Worm (Caenorhabditis elegans) whole organism, L2 larva: ENCODE data around the gene pch-2.

Source experiments
- aly-2 ChIP-seq: fragments of 150-350 bp; optimal IDR thresholded peaks from 2 replicates; lab custom pipeline; 2014; ENCODE audit warnings: missing biosample characterization, missing genetic modification characterization
- ama-1 ChIP-seq: fragments of 150-350 bp; optimal IDR thresholded peaks from 2 replicates; lab custom pipeline; 2018; ENCODE audit warnings: inconsistent platforms
- nhr-25 ChIP-seq: fragments of 150-350 bp; sonication (generic microtip); optimal IDR thresholded peaks from 3 replicates; lab custom pipeline; 2014; ENCODE audit warnings: missing biosample characterization, missing genetic modification characterization
- snpc-4 ChIP-seq: fragments of 150-350 bp; optimal IDR thresholded peaks from 2 replicates; lab custom pipeline; 2014; ENCODE audit warnings: missing biosample characterization, missing genetic modification characterization

ce11 chrII:8199803-8200202 lies 41.7 kb downstream of the pch-2 start:
- TF ChIP-seq nhr-25 (no peak), aly-2 (tag; lab: Kevin White, UChicago) (no peak), ama-1 (lab: Kevin White, UChicago) (no peak), snpc-4 (no peak)
